Worm (Caenorhabditis elegans) whole organism, L4/young adult: ENCODE results near the gene pak-2.

Experiments
- W03F9.2 ChIP-seq: fragments of 150-350 bp; optimal IDR thresholded peaks from 2 replicates; lab custom pipeline; 2014; ENCODE audit warnings: missing biosample characterization, missing genetic modification characterization
- dao-5 ChIP-seq: sonication (generic microtip); optimal IDR thresholded peaks from 2 replicates; lab custom pipeline; 2016; ENCODE audit warnings: missing genotype, missing genetic modification characterization, moderate library complexity, missing compliant biosample characterization
- him-1 ChIP-seq: sonication (generic microtip); optimal IDR thresholded peaks from 2 replicates; lab custom pipeline; 2016; ENCODE audit warnings: missing genotype, missing genetic modification reagents, missing genetic modification characterization, missing compliant biosample characterization

pak-2 gene

DNA sequence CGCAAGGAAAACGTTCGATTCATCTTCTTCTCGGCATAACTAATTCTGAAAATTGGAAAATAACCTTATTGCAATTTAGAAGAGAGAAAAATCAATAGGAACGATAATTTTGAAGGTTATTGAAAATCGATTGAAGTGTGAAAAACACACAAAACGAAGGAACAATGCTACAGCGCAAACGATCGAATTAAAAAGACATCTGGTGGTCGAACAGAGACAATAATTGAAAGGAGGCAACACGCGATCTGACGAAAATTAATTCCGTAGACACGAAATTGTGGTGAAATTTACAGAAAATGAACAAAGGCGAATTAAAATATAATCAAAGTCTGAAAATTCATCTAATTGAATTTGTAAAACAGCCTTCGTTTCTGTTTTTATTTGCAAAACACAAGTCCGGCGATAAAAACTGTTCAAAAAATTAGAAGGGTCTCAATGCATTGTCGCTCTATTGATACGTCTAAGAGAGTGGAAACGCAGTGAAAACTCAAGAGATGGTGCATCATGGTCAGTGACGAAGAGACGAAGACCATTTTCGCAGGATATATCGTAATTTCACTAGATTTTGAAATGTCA is at the start of gene pak-2:
pak-2 (minus strand) TSS at position 51 of the 576 bp plus-strand sequence.
- TF ChIP-seq him-1 (tag; lab: Kevin White, UChicago): peak; percentile 55
- TF ChIP-seq dao-5 (tag; lab: Kevin White, UChicago): no peak
- TF ChIP-seq W03F9.2 (tag; lab: Kevin White, UChicago): peak; percentile 52

ce11 chrV:11087519-11087998 is 48.3 kb upstream of the pak-2 start, which contains the start of gene Y42A5A.1:
TSS of gene Y42A5A.1 (plus strand) at chrV:11087948.
- TF ChIP-seq dao-5 (tag; lab: Kevin White, UChicago) (no peak), W03F9.2 (tag; lab: Kevin White, UChicago) (no peak), him-1 (tag; lab: Kevin White, UChicago) (no peak)

DNA sequence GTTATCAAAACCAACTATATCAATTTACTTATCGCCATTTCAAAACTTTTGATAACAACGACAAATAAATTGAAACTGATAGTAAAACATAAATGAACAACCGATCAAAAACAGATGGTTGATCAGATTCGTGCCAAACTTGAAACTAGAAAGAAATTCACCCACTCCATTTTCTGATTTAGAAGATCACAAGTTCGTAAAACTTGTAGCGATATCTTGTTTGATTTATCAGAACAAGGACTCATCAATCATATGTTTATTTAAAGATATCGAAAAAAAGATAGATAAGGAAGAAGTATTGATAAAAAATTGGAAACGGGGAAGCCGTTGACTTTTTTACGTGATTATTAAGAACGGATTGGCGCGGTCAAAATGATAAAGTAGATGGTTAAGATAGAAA is 47.9 kb upstream of the pak-2 start:
- no peak for TF ChIP-seq dao-5 (tag; lab: Kevin White, UChicago)
- TF ChIP-seq him-1 (tag; lab: Kevin White, UChicago): no peak
- no peak for TF ChIP-seq W03F9.2 (tag; lab: Kevin White, UChicago)

DNA sequence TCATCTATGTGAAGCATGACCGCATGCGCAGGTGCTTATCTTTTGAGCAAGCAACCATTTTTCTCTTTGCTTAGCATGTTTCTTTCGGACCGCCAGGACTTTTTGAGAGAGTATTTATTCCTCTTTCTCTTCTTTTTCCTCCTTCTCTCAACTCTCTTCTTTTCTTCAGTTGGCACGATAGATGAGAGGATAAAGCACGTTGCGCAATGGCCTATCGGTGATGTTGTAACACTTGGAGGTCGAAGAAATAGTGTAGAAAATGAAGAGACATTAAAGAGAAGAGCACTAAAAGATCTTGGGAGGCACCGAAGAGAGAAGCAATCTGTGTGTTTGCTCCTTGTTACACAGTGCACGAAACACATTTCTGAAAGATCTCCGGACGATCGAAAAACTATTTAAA is 44.5 kb upstream of the pak-2 start:
- no peak for TF ChIP-seq him-1 (tag; lab: Kevin White, UChicago)
- no peak for TF ChIP-seq W03F9.2 (tag; lab: Kevin White, UChicago)
- TF ChIP-seq dao-5 (tag; lab: Kevin White, UChicago): no peak

DNA sequence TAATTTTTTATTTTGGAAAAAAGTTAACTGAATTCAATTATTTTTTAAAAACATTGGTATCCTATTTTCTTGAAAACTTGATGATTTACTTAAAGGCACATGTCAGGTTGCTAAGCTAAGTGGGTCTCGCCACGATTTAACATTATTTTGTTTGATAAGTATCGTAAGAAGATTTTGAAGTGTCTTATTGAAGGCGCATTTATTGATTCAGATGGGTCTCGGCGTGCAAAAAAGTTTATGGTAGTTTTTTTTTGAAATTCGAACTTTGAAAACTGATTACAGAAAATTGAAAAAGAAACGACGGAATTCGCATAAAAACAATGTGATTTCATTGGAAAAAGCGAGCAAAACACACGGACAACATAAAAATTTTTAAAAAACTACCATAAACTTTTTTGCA is 43.7 kb upstream of the pak-2 start:
- TF ChIP-seq him-1 (tag; lab: Kevin White, UChicago): no peak
- no peak for TF ChIP-seq W03F9.2 (tag; lab: Kevin White, UChicago)
- no peak for TF ChIP-seq dao-5 (tag; lab: Kevin White, UChicago)

DNA sequence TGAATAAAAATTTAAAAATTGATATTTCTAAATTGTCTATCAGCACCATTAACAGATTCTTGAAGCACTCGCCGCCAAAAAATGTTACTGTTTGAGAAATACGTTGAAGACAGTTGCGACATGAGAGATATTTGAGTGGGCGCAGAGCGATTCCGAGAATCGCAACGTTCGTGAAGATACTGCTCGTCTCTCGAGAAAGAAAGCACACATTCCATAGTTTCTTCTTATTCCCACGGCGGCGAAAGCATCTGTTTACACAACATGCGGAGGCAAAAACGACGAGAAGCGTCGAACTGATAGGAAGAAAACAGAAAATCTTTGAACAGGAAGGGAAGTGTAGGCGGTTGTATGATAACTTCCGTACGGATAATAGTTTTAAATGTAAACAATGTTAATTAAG is 43.2 kb upstream of the pak-2 start:
- TF ChIP-seq him-1 (tag; lab: Kevin White, UChicago): no peak
- no peak for TF ChIP-seq dao-5 (tag; lab: Kevin White, UChicago)
- TF ChIP-seq W03F9.2 (tag; lab: Kevin White, UChicago): no peak

DNA sequence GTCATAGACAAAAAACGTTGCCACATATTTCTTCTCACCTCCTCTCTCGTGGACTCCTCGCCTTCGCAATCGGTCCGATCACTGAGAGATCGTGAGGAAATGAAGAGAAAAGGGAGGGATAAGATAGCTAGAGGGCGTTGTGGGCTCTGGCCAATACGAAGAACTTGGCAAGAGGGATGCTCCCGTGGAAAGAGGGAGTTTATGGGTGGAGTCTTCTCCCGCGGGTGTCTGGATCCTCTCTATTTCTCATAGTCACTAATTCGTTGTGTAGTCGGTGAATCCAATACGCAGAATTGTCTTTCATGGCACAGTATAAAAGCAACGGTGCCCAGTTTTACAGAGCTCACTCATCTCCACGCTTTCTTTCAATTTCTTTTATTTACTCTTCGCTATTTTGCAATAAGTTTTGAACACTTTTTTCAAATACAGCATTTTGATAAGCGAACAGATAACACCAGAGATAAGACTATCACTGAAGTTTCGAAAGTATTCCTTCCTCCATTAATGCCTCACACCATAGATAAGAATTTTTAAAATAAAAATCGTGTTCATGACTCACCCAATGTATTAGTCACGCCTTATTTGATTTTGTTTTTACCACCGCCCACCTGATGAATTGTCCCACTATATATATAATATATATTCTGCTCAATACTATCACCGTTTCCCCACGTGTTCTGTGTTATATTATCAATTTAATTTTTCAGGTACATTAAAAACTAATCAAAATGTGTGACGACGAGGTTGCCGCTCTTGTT is 41.3 kb upstream of the pak-2 start, which contains the start of gene act-1:
act-1 (plus strand) TSS at position 708 of the 758 bp plus-strand sequence.
- no peak for TF ChIP-seq dao-5 (tag; lab: Kevin White, UChicago)
- TF ChIP-seq W03F9.2 (tag; lab: Kevin White, UChicago): no peak
- TF ChIP-seq him-1 (tag; lab: Kevin White, UChicago): no peak

ce11 chrV:11078874-11079273 is 39.6 kb upstream of the pak-2 start:
- TF ChIP-seq dao-5 (tag; lab: Kevin White, UChicago) (no peak), W03F9.2 (tag; lab: Kevin White, UChicago) (no peak), him-1 (tag; lab: Kevin White, UChicago) (no peak)

DNA sequence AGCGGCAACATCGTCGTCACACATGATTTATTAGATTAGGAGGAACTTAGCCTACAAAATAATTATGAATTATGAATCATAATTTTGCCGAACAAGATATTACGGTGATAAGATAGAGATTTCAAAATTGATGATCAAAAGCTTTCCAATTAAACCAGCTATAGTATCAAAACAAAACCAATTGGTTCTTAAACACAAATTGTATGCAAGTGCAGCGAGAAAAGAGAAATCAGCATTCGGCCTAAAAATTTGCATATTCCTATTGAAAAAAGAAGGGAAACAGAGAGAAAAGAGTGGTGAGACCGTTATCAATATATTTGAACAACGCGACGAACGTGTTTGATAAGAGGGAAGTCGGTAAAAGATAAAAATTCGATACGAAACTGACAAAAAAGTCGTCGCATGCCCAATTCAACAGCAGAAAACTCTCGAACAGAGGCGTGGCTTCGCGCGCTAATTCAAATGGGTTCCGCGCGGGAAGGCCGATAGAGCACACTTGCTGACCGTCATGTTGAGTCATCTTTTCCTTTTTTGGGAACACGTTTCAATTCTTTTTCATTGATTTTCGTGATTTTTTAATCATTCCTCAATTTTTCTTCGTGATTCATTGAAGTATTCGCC is 39.0 kb upstream of the pak-2 start, which contains the start of gene act-2:
act-2 (minus strand) TSS at position 51 of the 621 bp plus-strand sequence.
- TF ChIP-seq W03F9.2 (tag; lab: Kevin White, UChicago) (peak; percentile 80), dao-5 (tag; lab: Kevin White, UChicago) (no peak)

DNA sequence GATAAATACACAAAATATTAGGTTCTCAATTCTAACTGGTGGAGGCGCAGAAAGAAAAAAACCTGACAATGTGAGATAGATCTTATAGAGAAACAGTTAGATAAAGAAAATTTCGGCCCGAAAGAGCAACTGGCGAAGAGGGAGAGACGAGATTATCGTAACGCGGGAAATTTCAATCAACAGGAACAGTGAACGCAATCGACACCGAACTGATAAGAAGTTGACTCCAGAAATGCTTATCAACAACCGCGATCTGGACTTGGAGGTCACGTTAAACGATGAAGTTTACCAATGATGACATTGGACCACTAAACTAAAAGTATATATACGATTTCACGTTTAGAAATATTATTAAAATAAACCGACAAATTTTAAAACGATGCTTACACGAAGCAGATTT is 37.2 kb upstream of the pak-2 start:
- TF ChIP-seq dao-5 (tag; lab: Kevin White, UChicago) (peak; percentile 25), W03F9.2 (tag; lab: Kevin White, UChicago) (no peak), him-1 (tag; lab: Kevin White, UChicago) (no peak)

DNA sequence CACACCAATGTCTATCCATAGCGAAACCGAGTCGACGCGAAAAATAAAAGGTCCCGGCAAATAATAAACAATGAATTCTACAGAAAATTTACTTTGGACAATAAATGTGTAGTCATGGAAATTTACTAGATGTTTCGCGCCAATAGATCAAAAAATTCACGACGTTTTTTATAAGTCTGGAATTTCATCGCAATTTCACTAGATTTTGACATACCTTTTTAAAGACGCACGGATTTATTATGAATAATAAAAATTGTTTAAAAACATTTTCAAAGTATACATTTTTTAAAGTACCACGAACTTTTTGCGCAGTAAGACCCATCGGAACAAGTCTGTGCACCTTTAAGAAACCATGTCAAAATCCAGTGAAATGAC is 36.8 kb upstream of the pak-2 start:
- TF ChIP-seq W03F9.2 (tag; lab: Kevin White, UChicago): no peak
- TF ChIP-seq him-1 (tag; lab: Kevin White, UChicago): no peak
- no peak for TF ChIP-seq dao-5 (tag; lab: Kevin White, UChicago)

- TF ChIP-seq dao-5 (tag; lab: Kevin White, UChicago): no peak
- TF ChIP-seq W03F9.2 (tag; lab: Kevin White, UChicago): no peak
- TF ChIP-seq him-1 (tag; lab: Kevin White, UChicago): no peak
Observed at ce11 chrV:11075209-11076027, 36.2 kb upstream of the pak-2 start.
